Worm (Caenorhabditis elegans): ENCODE measurements around the gene srj-7.

DNA sequence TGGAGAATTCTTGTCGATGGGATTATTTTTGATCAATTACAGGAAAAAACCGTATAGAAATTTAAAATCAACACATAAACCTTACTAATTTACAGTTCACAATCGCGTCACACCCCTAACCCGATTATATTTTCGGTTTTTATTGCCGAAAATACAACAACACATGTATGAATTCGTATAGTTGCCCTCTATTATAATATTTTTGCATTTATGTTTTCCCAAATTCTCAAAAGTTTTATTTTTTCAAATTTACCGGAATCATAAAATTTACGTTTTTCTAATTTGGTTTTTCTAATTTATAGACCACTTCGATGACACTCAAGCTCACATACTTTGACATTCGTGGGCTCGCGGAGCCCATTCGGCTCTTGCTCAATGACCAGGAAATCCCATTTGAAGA lies 1.8 kb upstream of the srj-7 start, which contains the start of gene gst-23:
- TF ChIP-seq pha-4 (tag; optimal IDR thresholded peaks at IDR 0.05) (no peak), pqm-1 (tag; optimal IDR thresholded peaks at IDR 0.05) (no peak), unc-3 (GFP tag; conservative IDR thresholded peaks at IDR 0.05) (no peak), unc-3 (tag; optimal IDR thresholded peaks at IDR 0.05) (no peak), nfya-1 (tag; optimal IDR thresholded peaks at IDR 0.05) (no peak), K02D7.2 (tag; optimal IDR thresholded peaks at IDR 0.05) (no peak), ama-1 (optimal IDR thresholded peaks at IDR 0.05) (no peak), unc-55 (GFP tag; optimal IDR thresholded peaks at IDR 0.05) (no peak), fkh-10 (GFP tag; optimal IDR thresholded peaks at IDR 0.05) (no peak), ceh-45 (GFP tag; IDR thresholded peaks at IDR 0.05) (no peak), C38D4.7 (GFP tag; optimal IDR thresholded peaks at IDR 0.05) (no peak)

Data from whole organism, late embryonic.